Worm (Caenorhabditis elegans) whole organism, L2 larva: Measurements from ENCODE around the gene srx-119.

Experiments used
- C34F6.9 ChIP-seq: fragments of 150-350 bp; optimal IDR thresholded peaks from 2 replicates; lab custom pipeline; 2014; ENCODE audit warnings: missing biosample characterization, missing genetic modification characterization
- F13H6.1 ChIP-seq: sonication (generic microtip); optimal IDR thresholded peaks from 2 replicates; lab custom pipeline; 2016; ENCODE audit warnings: missing genetic modification characterization, missing compliant biosample characterization
- R02D3.7 ChIP-seq: fragments of 150-350 bp; optimal IDR thresholded peaks from 2 replicates; lab custom pipeline; 2014; ENCODE audit warnings: missing biosample characterization, missing genetic modification characterization
- Y55F3AM.14 ChIP-seq: fragments of 200-800 bp; sonication (Bioruptor generic); optimal IDR thresholded peaks from 2 replicates; lab custom pipeline; 2018; ENCODE audit warnings: mild to moderate bottlenecking, missing genetic modification characterization, missing compliant biosample characterization
- ZK546.5 ChIP-seq: sonication (generic microtip); optimal IDR thresholded peaks from 2 replicates; lab custom pipeline; 2017; ENCODE audit warnings: missing biosample characterization, missing genetic modification characterization
- aly-2 ChIP-seq: fragments of 150-350 bp; optimal IDR thresholded peaks from 2 replicates; lab custom pipeline; 2014; ENCODE audit warnings: missing biosample characterization, missing genetic modification characterization
- blmp-1 ChIP-seq: sonication (generic microtip); optimal IDR thresholded peaks from 2 replicates; lab custom pipeline; 2017; ENCODE audit warnings: missing genetic modification characterization, mild to moderate bottlenecking, missing compliant biosample characterization, antibody characterized with exemption, moderate library complexity; ENCODE audit not compliant: insufficient read depth
- crh-2 ChIP-seq: sonication (generic microtip); optimal IDR thresholded peaks from 2 replicates; lab custom pipeline; 2017; ENCODE audit warnings: missing biosample characterization, missing genetic modification characterization
- elt-1 ChIP-seq: fragments of 150-350 bp; optimal IDR thresholded peaks from 2 replicates; lab custom pipeline; 2014; ENCODE audit warnings: missing biosample characterization, missing genetic modification characterization
- gmeb-1 ChIP-seq: fragments of 150-350 bp; optimal IDR thresholded peaks from 2 replicates; lab custom pipeline; 2014; ENCODE audit warnings: missing biosample characterization, missing genetic modification characterization
- lin-13 ChIP-seq: fragments of 150-350 bp; optimal IDR thresholded peaks from 2 replicates; lab custom pipeline; 2014; ENCODE audit warnings: missing biosample characterization, missing genetic modification reagents, missing genetic modification characterization
- lsy-2 ChIP-seq, 2 experiments: fragments of 150-350 bp in 1 of 2; sonication (generic microtip) in 1 of 2; optimal IDR thresholded peaks; 2 replicates each; lab custom pipeline; 2014 to 2017; ENCODE audit warnings: missing biosample characterization in 2 of 2, missing genetic modification characterization in 2 of 2
- mbf-1 ChIP-seq: sonication (generic microtip); optimal IDR thresholded peaks from 2 replicates; lab custom pipeline; 2017; ENCODE audit warnings: missing biosample characterization, missing genetic modification characterization
- mdl-1 ChIP-seq, 2 experiments: fragments of 150-350 bp in 1 of 2; sonication (generic microtip) in 1 of 2; optimal IDR thresholded peaks; 2 replicates each; lab custom pipeline; 2017; ENCODE audit warnings: missing biosample characterization in 2 of 2, missing genetic modification characterization in 2 of 2
- nhr-10 ChIP-seq: sonication (generic microtip); optimal IDR thresholded peaks from 2 replicates; lab custom pipeline; 2017; ENCODE audit warnings: missing biosample characterization, missing genetic modification characterization
- nhr-11 ChIP-seq: fragments of 150-350 bp; optimal IDR thresholded peaks from 2 replicates; lab custom pipeline; 2014; ENCODE audit warnings: missing biosample characterization, missing genetic modification characterization
- nhr-12 ChIP-seq: fragments of 150-350 bp; optimal IDR thresholded peaks from 2 replicates; lab custom pipeline; 2014; ENCODE audit warnings: missing biosample characterization, missing genetic modification characterization
- nhr-129 ChIP-seq: fragments of 150-350 bp; optimal IDR thresholded peaks from 2 replicates; lab custom pipeline; 2014; ENCODE audit warnings: missing biosample characterization, missing genetic modification characterization
- nhr-21 ChIP-seq: fragments of 150-350 bp; optimal IDR thresholded peaks from 2 replicates; lab custom pipeline; 2014; ENCODE audit warnings: missing biosample characterization, missing genetic modification characterization
- nhr-23 ChIP-seq: fragments of 150-350 bp; optimal IDR thresholded peaks from 2 replicates; lab custom pipeline; 2014; ENCODE audit warnings: missing biosample characterization, missing genetic modification reagents, missing genetic modification characterization
- nhr-25 ChIP-seq: fragments of 150-350 bp; sonication (generic microtip); optimal IDR thresholded peaks from 3 replicates; lab custom pipeline; 2014; ENCODE audit warnings: missing biosample characterization, missing genetic modification characterization
- nhr-6 ChIP-seq: fragments of 150-350 bp; optimal IDR thresholded peaks from 2 replicates; lab custom pipeline; 2014; ENCODE audit warnings: missing biosample characterization, missing genetic modification characterization
- nhr-77 ChIP-seq: fragments of 150-350 bp; optimal IDR thresholded peaks from 2 replicates; lab custom pipeline; 2014; ENCODE audit warnings: missing biosample characterization, missing genetic modification characterization
- peb-1 ChIP-seq: fragments of 150-350 bp; optimal IDR thresholded peaks from 2 replicates; lab custom pipeline; 2014; ENCODE audit warnings: missing biosample characterization, missing genetic modification characterization
- sem-4 ChIP-seq: fragments of 150-350 bp; optimal IDR thresholded peaks from 2 replicates; lab custom pipeline; 2014; ENCODE audit warnings: missing biosample characterization, missing genetic modification reagents, missing genetic modification characterization
- skn-1 ChIP-seq: sonication (generic microtip); optimal IDR thresholded peaks from 2 replicates; lab custom pipeline; 2017; ENCODE audit warnings: missing biosample characterization, missing genetic modification characterization
- sma-3 ChIP-seq: sonication (generic microtip); optimal IDR thresholded peaks from 2 replicates; lab custom pipeline; 2016; ENCODE audit warnings: missing genetic modification reagents, missing genetic modification characterization, missing compliant biosample characterization
- sma-9 ChIP-seq, 2 experiments: fragments of 150-350 bp in 1 of 2; sonication (generic microtip) in 1 of 2; optimal IDR thresholded peaks; 2 replicates each; lab custom pipeline; 2014 to 2016; ENCODE audit warnings: missing genetic modification characterization in 2 of 2, mild to moderate bottlenecking in 1 of 2, missing biosample characterization in 1 of 2, missing compliant biosample characterization in 1 of 2, missing genetic modification reagents in 1 of 2, moderate library complexity in 1 of 2
- snpc-4 ChIP-seq: fragments of 150-350 bp; optimal IDR thresholded peaks from 2 replicates; lab custom pipeline; 2014; ENCODE audit warnings: missing biosample characterization, missing genetic modification characterization
- unc-39 ChIP-seq: fragments of 150-350 bp; optimal IDR thresholded peaks from 2 replicates; lab custom pipeline; 2014; ENCODE audit warnings: missing biosample characterization, missing genetic modification characterization
- unc-55 ChIP-seq: fragments of 150-350 bp; sonication (generic microtip); optimal IDR thresholded peaks from 3 replicates; lab custom pipeline; 2014; ENCODE audit warnings: missing biosample characterization, missing genetic modification reagents, missing genetic modification characterization
- zag-1 ChIP-seq: fragments of 150-350 bp; optimal IDR thresholded peaks from 2 replicates; lab custom pipeline; 2014; ENCODE audit warnings: missing biosample characterization, missing genetic modification characterization
- ztf-11 ChIP-seq: sonication (generic microtip); optimal IDR thresholded peaks from 2 replicates; lab custom pipeline; 2017; ENCODE audit warnings: missing biosample characterization, missing genetic modification characterization
- ztf-4 ChIP-seq: fragments of 150-350 bp; optimal IDR thresholded peaks from 2 replicates; lab custom pipeline; 2014; ENCODE audit warnings: missing biosample characterization, missing genetic modification characterization

Gene srx-119

ce11 chrII:12494556-12495131 is 33.4 kb upstream of the srx-119 start, which contains the start of gene col-85 (continued):
- TF ChIP-seq nhr-21 (tag; lab: Kevin White, UChicago) (peak; percentile 60), blmp-1 (tag; lab: Kevin White, UChicago) (no peak), R02D3.7 (tag; lab: Kevin White, UChicago) (no peak), Y55F3AM.14 (peak; percentile 54)

ce11 chrII:12496981-12497380 is 31.1 kb upstream of the srx-119 start, which contains the start of gene T21B4.3:
T21B4.3 (minus strand) TSS chrII:12497081.
- TF ChIP-seq nhr-23: no peak
- TF ChIP-seq nhr-6 (tag; lab: Kevin White, UChicago): no peak
- TF ChIP-seq lin-13 (GFP tag; lab: Kevin White, UChicago): no peak
- no peak for TF ChIP-seq mdl-1 (tag; optimal IDR thresholded peaks at IDR 0.05; lab: Kevin White, UChicago)
- no peak for TF ChIP-seq sma-3 (GFP tag; lab: Kevin White, UChicago)
- no peak for TF ChIP-seq snpc-4 (tag; lab: Kevin White, UChicago)
- no peak for TF ChIP-seq peb-1 (tag; lab: Kevin White, UChicago)
- no peak for TF ChIP-seq nhr-11
- TF ChIP-seq Y55F3AM.14: no peak
- TF ChIP-seq gmeb-1: no peak
- TF ChIP-seq, all 48 proteins: peak for 0

- no peak for TF ChIP-seq lin-13 (GFP tag; lab: Kevin White, UChicago)
- no peak for TF ChIP-seq F13H6.1
- no peak for TF ChIP-seq lsy-2 (tag; optimal IDR thresholded peaks at IDR 0.05; lab: Kevin White, UChicago)
- TF ChIP-seq blmp-1 (tag; lab: Kevin White, UChicago): no peak
- TF ChIP-seq Y55F3AM.14: no peak
- no peak for TF ChIP-seq C34F6.9
- no peak for TF ChIP-seq nhr-12 (tag; lab: Kevin White, UChicago)
- no peak for TF ChIP-seq nhr-10 (tag; lab: Kevin White, UChicago)
- no peak for TF ChIP-seq unc-39 (tag; lab: Kevin White, UChicago)
- no peak for TF ChIP-seq ztf-4 (tag; lab: Kevin White, UChicago)
- no peak for TF ChIP-seq sma-9 (GFP tag; optimal IDR thresholded peaks at IDR 0.05; lab: Kevin White, UChicago)
- TF ChIP-seq sma-9 (tag; optimal IDR thresholded peaks at IDR 0.05; lab: Kevin White, UChicago): no peak
- no peak for TF ChIP-seq nhr-129
Observed at ce11 chrII:12499969-12500368, 28.1 kb upstream of the srx-119 start.

DNA sequence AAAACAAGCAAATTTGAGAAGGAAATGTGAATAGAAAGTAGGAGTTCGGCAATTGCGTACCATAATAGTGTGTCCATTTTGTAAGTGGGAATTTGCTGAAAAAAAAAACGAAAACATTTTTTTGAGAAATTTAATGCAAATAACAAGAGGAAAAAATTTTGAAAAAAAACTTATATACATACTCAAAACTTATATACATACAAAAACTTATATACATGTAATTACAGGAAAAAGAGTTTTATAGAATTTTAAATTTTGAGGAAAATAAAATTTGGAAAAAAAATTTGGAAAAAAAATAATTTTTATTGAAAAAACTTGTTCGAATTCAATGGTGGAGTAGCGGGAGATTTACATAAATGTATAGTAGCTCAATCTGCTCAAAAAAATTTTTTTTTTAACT is 25.3 kb upstream of the srx-119 start, which contains the start of gene ador-1:
ador-1 (minus strand) TSS at position 101 of the 400 bp plus-strand sequence.
- TF ChIP-seq crh-2 (tag; lab: Kevin White, UChicago): no peak
- TF ChIP-seq sma-9 (GFP tag; optimal IDR thresholded peaks at IDR 0.05; lab: Kevin White, UChicago): no peak
- TF ChIP-seq sma-9 (tag; optimal IDR thresholded peaks at IDR 0.05; lab: Kevin White, UChicago): no peak
- TF ChIP-seq ZK546.5 (tag; lab: Kevin White, UChicago): no peak
- TF ChIP-seq lsy-2 (tag; optimal IDR thresholded peaks at IDR 0.05; lab: Kevin White, UChicago): no peak
- TF ChIP-seq skn-1 (tag; lab: Kevin White, UChicago): no peak
- TF ChIP-seq nhr-25: no peak
- no peak for TF ChIP-seq R02D3.7 (tag; lab: Kevin White, UChicago)
- TF ChIP-seq unc-55 (GFP tag; lab: Kevin White, UChicago): no peak
- no peak for TF ChIP-seq zag-1 (tag; lab: Kevin White, UChicago)
- TF ChIP-seq blmp-1 (tag; lab: Kevin White, UChicago): no peak
- no peak for TF ChIP-seq nhr-21 (tag; lab: Kevin White, UChicago)
- no peak for TF ChIP-seq nhr-23
- no peak for TF ChIP-seq ztf-4 (tag; lab: Kevin White, UChicago)
- no peak for TF ChIP-seq nhr-6 (tag; lab: Kevin White, UChicago)
- no peak for TF ChIP-seq snpc-4 (tag; lab: Kevin White, UChicago)
- TF ChIP-seq nhr-77 (tag; lab: Kevin White, UChicago): no peak
- TF ChIP-seq elt-1: no peak

ce11 chrII:12506511-12506910 is 21.5 kb upstream of the srx-119 start:
- TF ChIP-seq mbf-1 (tag; lab: Kevin White, UChicago): no peak
- TF ChIP-seq ZK546.5 (tag; lab: Kevin White, UChicago): no peak
- TF ChIP-seq elt-1: no peak
- no peak for TF ChIP-seq crh-2 (tag; lab: Kevin White, UChicago)
- TF ChIP-seq ztf-11 (tag; lab: Kevin White, UChicago): no peak
- no peak for TF ChIP-seq sem-4 (tag; lab: Kevin White, UChicago)
- TF ChIP-seq aly-2: no peak
